Fruit fly (Drosophila melanogaster) whole organism, embryonic: ENCODE measurements around the gene Msh6.
A peak's percentile ranks its signal among the peaks of the same experiment; 100 is the strongest.

Source experiments
- CG11247 ChIP-seq: fragments of 200-800 bp; sonication (Bioruptor generic); IDR thresholded peaks from 2 replicates; pipeline ENCODE4 v1.3.6; 2022; ENCODE audit warnings: missing biosample characterization, missing genetic modification characterization
- CG11560 ChIP-seq: fragments of 200-800 bp; sonication (Bioruptor generic); IDR thresholded peaks from 3 replicates; pipeline ENCODE4 v1.3.6; 2022; ENCODE audit warnings: missing biosample characterization, missing genetic modification characterization
- CG12104 ChIP-seq: fragments of 200-800 bp; sonication (Bioruptor generic); optimal IDR thresholded peaks from 3 replicates; lab custom pipeline; 2016; ENCODE audit warnings: missing biosample characterization, missing genetic modification characterization
- CG12391 ChIP-seq: fragments of 200-800 bp; sonication (Bioruptor generic); optimal IDR thresholded peaks from 3 replicates; lab custom pipeline; 2018; ENCODE audit warnings: missing biosample characterization, mild to moderate bottlenecking, missing genetic modification characterization, moderate library complexity
- CG13123 ChIP-seq: fragments of 200-800 bp; sonication (Bioruptor generic); optimal IDR thresholded peaks from 2 replicates; lab custom pipeline; 2016; ENCODE audit warnings: missing biosample characterization, missing genetic modification characterization
- CG13624 ChIP-seq: fragments of 200-800 bp; sonication (Bioruptor generic); optimal IDR thresholded peaks from 2 replicates; lab custom pipeline; 2016; ENCODE audit warnings: missing biosample characterization, missing genetic modification characterization
- CG14710 ChIP-seq: fragments of 200-800 bp; sonication (Bioruptor generic); optimal IDR thresholded peaks from 3 replicates; lab custom pipeline; 2019; ENCODE audit warnings: missing biosample characterization, mild to moderate bottlenecking, missing genetic modification characterization, moderate library complexity
- CG18011 ChIP-seq: fragments of 200-800 bp; sonication (Bioruptor generic); optimal IDR thresholded peaks from 2 replicates; lab custom pipeline; 2017; ENCODE audit warnings: missing biosample characterization, missing genetic modification characterization, mild to moderate bottlenecking, moderate library complexity, missing genotype
- CG34224 ChIP-seq: fragments of 200-800 bp; sonication (Bioruptor generic); IDR thresholded peaks from 3 replicates; pipeline ENCODE4 v1.3.6; 2022; ENCODE audit warnings: missing biosample characterization, missing genetic modification characterization; ENCODE audit not compliant: partially characterized antibody
- CG6254 ChIP-seq: fragments of 200-800 bp; sonication (Bioruptor generic); optimal IDR thresholded peaks from 3 replicates; lab custom pipeline; 2017; ENCODE audit warnings: mild to moderate bottlenecking, missing biosample characterization, missing genetic modification reagents, missing genetic modification characterization
- CG6683 ChIP-seq: fragments of 200-800 bp; sonication (Bioruptor generic); optimal IDR thresholded peaks from 2 replicates; lab custom pipeline; 2017; ENCODE audit warnings: missing biosample characterization, mild to moderate bottlenecking, missing genetic modification characterization, missing genetic modification reagents
- CG7928 ChIP-seq: fragments of 200-800 bp; sonication (Bioruptor generic); optimal IDR thresholded peaks from 2 replicates; lab custom pipeline; 2017; ENCODE audit warnings: missing biosample characterization, mild to moderate bottlenecking, missing genetic modification characterization
- CG8478 ChIP-seq: fragments of >200 bp; optimal IDR thresholded peaks from 2 replicates; lab custom pipeline; 2018
- Camta ChIP-seq: fragments of 200-800 bp; sonication (Bioruptor generic); optimal IDR thresholded peaks from 2 replicates; lab custom pipeline; 2016; ENCODE audit warnings: missing biosample characterization, missing genetic modification characterization
- E2f1 ChIP-seq: fragments of 200-800 bp; sonication (Bioruptor generic); IDR thresholded peaks from 2 replicates; pipeline ENCODE4 v1.3.6; 2022; ENCODE audit warnings: missing biosample characterization, missing genetic modification characterization
- HLHmδ ChIP-seq: fragments of 200-800 bp; sonication (Bioruptor generic); optimal IDR thresholded peaks from 2 replicates; lab custom pipeline; 2018; ENCODE audit warnings: missing biosample characterization, mild to moderate bottlenecking, missing genetic modification characterization, moderate library complexity
- Hr78 ChIP-seq, 2 experiments: fragments of 200-800 bp in 1 of 2; fragments of >200 bp in 1 of 2; sonication (Bioruptor generic) in 1 of 2; optimal IDR thresholded peaks; 2 replicates each; lab custom pipeline; 2017 to 2019; ENCODE audit warnings: missing biosample characterization in 2 of 2, missing genetic modification characterization in 2 of 2, mild to moderate bottlenecking in 1 of 2, moderate library complexity in 1 of 2
- Kr ChIP-seq: fragments of 200-800 bp; sonication (Bioruptor generic); optimal IDR thresholded peaks from 2 replicates; lab custom pipeline; 2017; ENCODE audit warnings: missing biosample characterization, mild to moderate bottlenecking, missing genetic modification characterization
- Myb ChIP-seq: fragments of 200-800 bp; sonication (Bioruptor generic); optimal IDR thresholded peaks from 2 replicates; lab custom pipeline; 2016; ENCODE audit warnings: missing biosample characterization, missing genetic modification characterization
- Pdp1 ChIP-seq, 2 experiments: fragments of 200-800 bp; sonication (Bioruptor generic); optimal IDR thresholded peaks; 3 replicates each; lab custom pipeline; 2016; ENCODE audit warnings: missing biosample characterization in 2 of 2, missing genetic modification characterization in 2 of 2, mild to moderate bottlenecking in 1 of 2, moderate library complexity in 1 of 2
- Spps ChIP-seq: fragments of 200-800 bp; sonication (Bioruptor generic); optimal IDR thresholded peaks from 2 replicates; lab custom pipeline; 2018; ENCODE audit warnings: missing biosample characterization, mild to moderate bottlenecking, missing genetic modification characterization
- Sry-β ChIP-seq: fragments of 200-800 bp; sonication (Bioruptor generic); optimal IDR thresholded peaks from 2 replicates; lab custom pipeline; 2018; ENCODE audit warnings: missing biosample characterization, mild to moderate bottlenecking, missing genetic modification characterization, moderate library complexity
- Sry-δ ChIP-seq: fragments of 200-800 bp; sonication (Bioruptor generic); optimal IDR thresholded peaks from 2 replicates; lab custom pipeline; 2016; ENCODE audit warnings: missing biosample characterization, missing genetic modification characterization
- YL-1 ChIP-seq: fragments of 200-800 bp; sonication (Bioruptor generic); optimal IDR thresholded peaks from 3 replicates; lab custom pipeline; 2017; ENCODE audit warnings: missing biosample characterization, mild to moderate bottlenecking, missing genetic modification characterization
- amos ChIP-seq: fragments of 200-800 bp; sonication (Bioruptor generic); IDR thresholded peaks from 2 replicates; pipeline ENCODE4 v1.3.6; 2022; ENCODE audit warnings: missing biosample characterization, missing genetic modification characterization; ENCODE audit not compliant: partially characterized antibody
- bab2 ChIP-seq: fragments of 200-800 bp; sonication (Bioruptor generic); optimal IDR thresholded peaks from 2 replicates; lab custom pipeline; 2016; ENCODE audit warnings: missing biosample characterization, missing genetic modification characterization
- cato ChIP-seq: fragments of 200-800 bp; sonication (Bioruptor generic); optimal IDR thresholded peaks from 2 replicates; lab custom pipeline; 2016; ENCODE audit warnings: missing biosample characterization, missing genetic modification characterization, borderline replicate concordance
- crc ChIP-seq: fragments of 200-800 bp; sonication (Bioruptor generic); optimal IDR thresholded peaks from 2 replicates; lab custom pipeline; 2016; ENCODE audit warnings: missing biosample characterization, missing genetic modification characterization
- exex ChIP-seq: fragments of 200-800 bp; sonication (Bioruptor generic); optimal IDR thresholded peaks from 4 replicates; lab custom pipeline; 2018; ENCODE audit warnings: missing biosample characterization, mild to moderate bottlenecking, missing genetic modification characterization, moderate library complexity
- fru ChIP-seq: fragments of >200 bp; optimal IDR thresholded peaks from 2 replicates; lab custom pipeline; 2017
- gfzf ChIP-seq: fragments of 200-800 bp; sonication (Bioruptor generic); optimal IDR thresholded peaks from 2 replicates; lab custom pipeline; 2016; ENCODE audit warnings: missing biosample characterization, mild to moderate bottlenecking, missing genetic modification characterization, moderate library complexity
- hth ChIP-seq: fragments of >200 bp; optimal IDR thresholded peaks from 2 replicates; lab custom pipeline; 2017; ENCODE audit warnings: inconsistent platforms
- ind ChIP-seq: fragments of 200-800 bp; sonication (Bioruptor generic); optimal IDR thresholded peaks from 3 replicates; lab custom pipeline; 2016; ENCODE audit warnings: missing biosample characterization, missing genetic modification characterization
- lilli ChIP-seq: fragments of 200-800 bp; sonication (Bioruptor generic); optimal IDR thresholded peaks from 3 replicates; lab custom pipeline; 2016; ENCODE audit warnings: missing biosample characterization, missing genetic modification characterization
- luna ChIP-seq: fragments of 200-800 bp; sonication (Bioruptor generic); optimal IDR thresholded peaks from 2 replicates; lab custom pipeline; 2016; ENCODE audit warnings: missing biosample characterization, missing genetic modification characterization
- org-1 ChIP-seq: fragments of 200-800 bp; sonication (Bioruptor generic); optimal IDR thresholded peaks from 2 replicates; lab custom pipeline; 2017; ENCODE audit warnings: missing biosample characterization, missing genetic modification characterization
- scrt ChIP-seq: fragments of 200-800 bp; sonication (Bioruptor generic); optimal IDR thresholded peaks from 2 replicates; lab custom pipeline; 2018; ENCODE audit warnings: missing biosample characterization, mild to moderate bottlenecking, missing genetic modification characterization, moderate library complexity
- tgo ChIP-seq: fragments of 200-800 bp; sonication (Bioruptor generic); IDR thresholded peaks from 3 replicates; pipeline ENCODE4 v1.3.6; 2022; ENCODE audit warnings: missing biosample characterization, missing genetic modification characterization
- unc-4 ChIP-seq: fragments of 200-800 bp; sonication (Bioruptor generic); IDR thresholded peaks from 2 replicates; pipeline ENCODE4 v1.3.6; 2022; ENCODE audit warnings: missing biosample characterization, missing genetic modification characterization; ENCODE audit not compliant: partially characterized antibody

Msh6 gene

DNA sequence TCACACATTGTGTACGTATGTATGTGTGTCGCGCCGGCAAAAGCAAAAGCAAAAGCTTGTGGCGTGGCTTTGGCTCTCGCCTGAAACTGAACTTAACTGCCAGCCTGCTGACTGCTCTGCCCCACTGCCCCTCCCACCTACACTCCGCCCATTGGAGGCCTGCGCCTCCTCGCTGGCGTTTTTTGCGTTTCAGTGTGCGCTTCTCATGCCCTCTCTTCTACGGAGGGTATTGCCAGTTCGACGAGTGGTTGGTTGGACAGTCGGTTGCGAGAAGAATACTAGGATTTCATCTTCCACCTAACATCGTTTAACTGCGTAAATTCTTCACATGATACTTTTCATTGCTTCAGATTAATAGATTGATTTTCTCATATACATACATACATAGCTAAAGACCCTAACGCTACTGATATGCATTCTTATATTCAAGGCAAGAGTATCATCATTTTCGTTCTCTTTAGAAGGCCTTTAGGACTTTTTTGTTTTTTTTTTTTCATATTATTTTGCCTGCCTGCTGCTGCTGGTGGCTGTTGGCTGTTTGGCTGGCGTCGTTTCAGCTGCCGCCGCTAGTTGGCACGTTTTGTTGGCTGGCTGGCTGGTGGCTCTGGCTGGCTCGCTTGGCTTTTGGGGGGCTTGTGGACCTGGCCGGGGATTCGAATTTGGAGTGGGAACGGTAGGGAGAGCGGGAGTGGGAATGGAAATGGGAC, 53.4 kb downstream of the Msh6 start (continued):
- TF ChIP-seq E2f1 (GFP tag; lab: Robert Waterston, UW) (0 out of 2 replicates have a peak, but pooled peaks have one; percentile 16), Spps (tag; lab: Kevin White, UChicago) (no peak), CG12104 (GFP tag; lab: Kevin White, UChicago) (peak; percentile 4), amos (no peak), hth (lab: Kevin White, UChicago) (no peak), CG11247 (GFP tag; lab: Robert Waterston, UW) (peak; percentile 51), org-1 (GFP tag; lab: Kevin White, UChicago) (peak; percentile 48), Sry-δ (peak; percentile 17), CG13624 (GFP tag; lab: Kevin White, UChicago) (peak; percentile 74), CG6254 (GFP tag; lab: Kevin White, UChicago) (no peak), bab2 (peak; percentile 41), ind (GFP tag; lab: Kevin White, UChicago) (peak; percentile 39), CG6683 (GFP tag; lab: Kevin White, UChicago) (no peak), tgo (GFP tag; lab: Robert Waterston, UW) (no peak; the same call in 1 of the 3 replicates), Myb (GFP tag; lab: Kevin White, UChicago) (peak; percentile 36), CG8478 (no peak), lilli (GFP tag; lab: Kevin White, UChicago) (peak; percentile 85), gfzf (GFP tag; lab: Kevin White, UChicago) (no peak), CG12391 (tag; lab: Kevin White, UChicago) (peak; percentile 62), luna (peak; percentile 32), YL-1 (GFP tag; lab: Kevin White, UChicago) (no peak), Sry-β (no peak), Kr (GFP tag; lab: Kevin White, UChicago) (no peak), CG34224 (GFP tag; lab: Robert Waterston, UW) (no peak), unc-4 (GFP tag; lab: Robert Waterston, UW) (no peak), cato (peak; percentile 0), CG13123 (GFP tag; lab: Kevin White, UChicago) (no peak), HLHmδ (no peak), CG11560 (tag; lab: Robert Waterston, UW) (peak; percentile 45; the same call in 1 of the 3 replicates), crc (GFP tag; lab: Kevin White, UChicago) (peak; percentile 16), CG14710 (peak; percentile 4), CG18011 (peak; percentile 17), Camta (GFP tag; lab: Kevin White, UChicago) (peak; percentile 45), Hr78 (GFP tag; optimal IDR thresholded peaks at IDR 0.05; lab: Kevin White, UChicago) (no peak), exex (tag; lab: Kevin White, UChicago) (no peak), CG7928 (GFP tag; lab: Kevin White, UChicago) (no peak), fru (lab: Kevin White, UChicago) (no peak), scrt (GFP tag; lab: Kevin White, UChicago) (peak; percentile 43), Pdp1 (GFP tag; optimal IDR thresholded peaks at IDR 0.05; lab: Kevin White, UChicago) (peak; percentile 37 to 67)
